Fruit fly (Drosophila melanogaster) whole organism, wandering third instar larva: ENCODE measurements around the gene CG15172.

Experiments used
- Abd-B ChIP-seq: fragments of >200 bp; optimal IDR thresholded peaks from 2 replicates; lab custom pipeline; 2017; ENCODE audit warnings: missing biosample characterization, missing genetic modification characterization
- CG9705 ChIP-seq: fragments of 200-800 bp; sonication (Bioruptor generic); optimal IDR thresholded peaks from 2 replicates; lab custom pipeline; 2018; ENCODE audit warnings: missing biosample characterization, mild to moderate bottlenecking, missing genetic modification characterization
- CrebA ChIP-seq: fragments of 200-800 bp; sonication (Bioruptor generic); optimal IDR thresholded peaks from 2 replicates; lab custom pipeline; 2016; ENCODE audit warnings: missing biosample characterization, mild to moderate bottlenecking, missing genetic modification characterization, borderline replicate concordance
- Dfd ChIP-seq: fragments of >200 bp; optimal IDR thresholded peaks from 2 replicates; lab custom pipeline; 2017; ENCODE audit warnings: missing biosample characterization, missing genetic modification characterization
- HLH106 ChIP-seq: fragments of 200-800 bp; optimal IDR thresholded peaks from 3 replicates; lab custom pipeline; 2019; ENCODE audit warnings: missing biosample characterization, mild to moderate bottlenecking, missing genetic modification characterization, moderate library complexity
- Mio ChIP-seq: sonication (Bioruptor generic); optimal IDR thresholded peaks from 2 replicates; lab custom pipeline; 2016; ENCODE audit warnings: missing biosample characterization, missing genetic modification characterization
- Myc ChIP-seq: fragments of >200 bp; optimal IDR thresholded peaks from 2 replicates; lab custom pipeline; 2017
- Sp1 ChIP-seq: fragments of 200-800 bp; sonication (Bioruptor generic); optimal IDR thresholded peaks from 3 replicates; lab custom pipeline; 2019; ENCODE audit warnings: missing biosample characterization, mild to moderate bottlenecking, missing genetic modification characterization, moderate library complexity
- br ChIP-seq: fragments of 200-800 bp; sonication (Bioruptor generic); optimal IDR thresholded peaks from 2 replicates; lab custom pipeline; 2016; ENCODE audit warnings: missing biosample characterization, missing genetic modification characterization
- fru ChIP-seq: fragments of 200-800 bp; sonication (Bioruptor generic); optimal IDR thresholded peaks from 3 replicates; lab custom pipeline; 2016; ENCODE audit warnings: missing biosample characterization, mild to moderate bottlenecking, missing genetic modification characterization
- h ChIP-seq: fragments of 200-800 bp; sonication (Bioruptor generic); optimal IDR thresholded peaks from 3 replicates; lab custom pipeline; 2016; ENCODE audit warnings: missing biosample characterization, mild to moderate bottlenecking, missing genetic modification characterization
- pan ChIP-seq: fragments of >200 bp; optimal IDR thresholded peaks from 2 replicates; lab custom pipeline; 2017
- psq ChIP-seq: fragments of 200-800 bp; sonication (Bioruptor generic); optimal IDR thresholded peaks from 3 replicates; lab custom pipeline; 2017; ENCODE audit warnings: missing biosample characterization, mild to moderate bottlenecking, missing genetic modification characterization, moderate library complexity
- tai ChIP-seq: sonication (Bioruptor generic); optimal IDR thresholded peaks from 2 replicates; lab custom pipeline; 2016; ENCODE audit warnings: missing biosample characterization, missing genetic modification characterization

DNA sequence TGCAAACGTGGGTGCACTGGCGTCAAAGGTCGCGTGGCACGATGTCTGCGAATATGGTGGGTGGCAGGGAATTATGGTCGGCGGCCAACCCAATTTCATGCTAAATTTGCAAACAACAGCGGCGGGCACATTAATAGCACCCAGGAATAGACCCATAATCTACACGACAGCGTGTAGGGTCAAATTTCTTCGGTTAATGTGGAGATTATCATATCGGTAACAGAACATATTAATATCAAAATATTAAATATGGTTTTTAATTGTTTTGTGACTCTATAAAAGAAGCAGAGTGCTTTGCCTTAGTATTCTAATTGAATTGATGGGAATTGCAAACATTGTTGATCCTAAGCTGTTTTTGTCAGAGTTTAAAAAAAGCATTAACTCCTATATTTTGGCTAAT is 43.3 kb upstream of the CG15172 start:
- TF ChIP-seq h (GFP tag; lab: Kevin White, UChicago) (no peak), pan (lab: Kevin White, UChicago) (no peak), fru (no peak), tai (no peak), Myc (lab: Kevin White, UChicago) (no peak), Dfd (GFP tag; lab: Kevin White, UChicago) (no peak), Mio (no peak), Abd-B (no peak), CrebA (no peak), psq (no peak), CG9705 (GFP tag; lab: Kevin White, UChicago) (no peak), HLH106 (tag; lab: Kevin White, UChicago) (no peak), Sp1 (no peak), br (no peak)
